Fruit fly (Drosophila melanogaster) whole organism, adult: Measurements from ENCODE around the gene CG42729.

Experiments
- CG11617 ChIP-seq: fragments of 200-800 bp; sonication (Bioruptor generic); optimal IDR thresholded peaks from 2 replicates; lab custom pipeline; 2017; ENCODE audit warnings: mild to moderate bottlenecking, missing biosample characterization, missing genetic modification reagents, missing genetic modification characterization
- CG12768 ChIP-seq: fragments of 200-800 bp; sonication (Bioruptor generic); optimal IDR thresholded peaks from 2 replicates; lab custom pipeline; 2017; ENCODE audit warnings: missing biosample characterization, missing genetic modification characterization, mild to moderate bottlenecking, moderate library complexity, missing genetic modification reagents
- CG7101 ChIP-seq: fragments of 200-800 bp; sonication (Bioruptor generic); optimal IDR thresholded peaks from 2 replicates; lab custom pipeline; 2018; ENCODE audit warnings: missing biosample characterization, mild to moderate bottlenecking, missing genetic modification characterization, moderate library complexity
- Clk ChIP-seq: fragments of 200-800 bp; sonication (Bioruptor generic); optimal IDR thresholded peaks from 2 replicates; lab custom pipeline; 2017; ENCODE audit warnings: missing biosample characterization, missing genetic modification characterization
- Crg-1 ChIP-seq: fragments of 200-800 bp; sonication (Bioruptor generic); optimal IDR thresholded peaks from 2 replicates; lab custom pipeline; 2016; ENCODE audit warnings: missing biosample characterization, missing genetic modification characterization
- Hr96 ChIP-seq: fragments of 200-800 bp; sonication (Bioruptor generic); optimal IDR thresholded peaks from 2 replicates; lab custom pipeline; 2016; ENCODE audit warnings: missing biosample characterization, missing genetic modification characterization
- Mnt ChIP-seq: fragments of 200-800 bp; sonication (Bioruptor generic); optimal IDR thresholded peaks from 2 replicates; lab custom pipeline; 2016; ENCODE audit warnings: missing biosample characterization, mild to moderate bottlenecking, missing genetic modification characterization
- bab1 ChIP-seq: fragments of 200-800 bp; sonication (Bioruptor generic); optimal IDR thresholded peaks from 3 replicates; lab custom pipeline; 2019; ENCODE audit warnings: missing biosample characterization, mild to moderate bottlenecking, missing genetic modification characterization, moderate library complexity
- cnc ChIP-seq, 2 experiments: fragments of >200 bp; optimal IDR thresholded peaks; 2 replicates each; lab custom pipeline; 2017
- kay ChIP-seq: fragments of 200-800 bp; sonication (Bioruptor generic); peaks from one replicate; lab custom pipeline; 2016; ENCODE audit warnings: missing biosample characterization, missing genetic modification characterization, borderline replicate concordance
- pad ChIP-seq: fragments of 200-800 bp; sonication (Bioruptor generic); optimal IDR thresholded peaks from 3 replicates; lab custom pipeline; 2017; ENCODE audit warnings: missing biosample characterization, missing genetic modification characterization, mild to moderate bottlenecking, moderate library complexity, missing genetic modification reagents
- tj ChIP-seq: fragments of 200-800 bp; sonication (Bioruptor generic); optimal IDR thresholded peaks from 3 replicates; lab custom pipeline; 2017; ENCODE audit warnings: missing biosample characterization, mild to moderate bottlenecking, missing genetic modification characterization, moderate library complexity

dm6 chr3L:15523806-15524346, 3.4 kb downstream of the CG42729 start, which contains the start of gene CG7945:
- TF ChIP-seq CG12768 (GFP tag; lab: Kevin White, UChicago) (no peak), CG7101 (tag; lab: Kevin White, UChicago) (no peak), Hr96 (GFP tag; lab: Kevin White, UChicago) (no peak), pad (no peak), CG11617 (no peak), cnc (optimal IDR thresholded peaks at IDR 0.05; lab: Kevin White, UChicago) (no peak), bab1 (peak; percentile 70), kay (GFP tag; lab: Kevin White, UChicago) (peak; percentile 8), Clk (GFP tag; lab: Kevin White, UChicago) (no peak), Mnt (no peak), Crg-1 (GFP tag; lab: Kevin White, UChicago) (no peak), tj (GFP tag; lab: Kevin White, UChicago) (no peak)
